Worm (Caenorhabditis elegans) whole organism, L4/young adult: Measurements from ENCODE around the gene C16C8.19.

ENCODE experiments used
- W03F9.2 ChIP-seq: fragments of 150-350 bp; optimal IDR thresholded peaks from 2 replicates; lab custom pipeline; 2014; ENCODE audit warnings: missing biosample characterization, missing genetic modification characterization
- dao-5 ChIP-seq: sonication (generic microtip); optimal IDR thresholded peaks from 2 replicates; lab custom pipeline; 2016; ENCODE audit warnings: missing genotype, missing genetic modification characterization, moderate library complexity, missing compliant biosample characterization
- him-1 ChIP-seq: sonication (generic microtip); optimal IDR thresholded peaks from 2 replicates; lab custom pipeline; 2016; ENCODE audit warnings: missing genotype, missing genetic modification reagents, missing genetic modification characterization, missing compliant biosample characterization

DNA sequence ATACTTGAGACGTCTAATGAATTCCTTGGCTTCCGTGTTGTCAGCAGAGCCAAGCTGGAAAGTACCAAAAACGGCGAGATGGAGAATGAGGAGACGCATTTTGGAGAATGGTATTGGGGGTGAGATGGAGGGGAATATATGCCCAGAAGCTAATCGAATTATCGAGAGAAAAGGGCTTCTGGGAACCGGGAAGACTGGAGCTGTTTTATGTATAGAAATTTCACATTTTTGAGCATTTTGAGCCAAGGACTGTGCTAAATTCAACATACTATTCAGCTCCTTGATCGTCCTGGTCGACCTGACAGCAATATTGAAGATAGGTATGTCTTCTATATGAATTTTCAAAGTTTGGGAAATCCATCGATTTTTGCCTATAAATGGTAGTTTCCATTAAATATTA lies 1.8 kb downstream of the C16C8.19 start, which contains the start of gene C16C8.7:
- TF ChIP-seq dao-5 (no peak), him-1 (tag; lab: Kevin White, UChicago) (no peak), W03F9.2 (no peak)
